Fruit fly (Drosophila melanogaster): Measurements from ENCODE around the gene Mat89Ba.

dm6 chr3R:16287850-16288249 lies 15.6 kb upstream of the Mat89Ba start:
- TF ChIP-seq net (GFP tag; optimal IDR thresholded peaks at IDR 0.05) (no peak), OdsH (GFP tag; optimal IDR thresholded peaks at IDR 0.05) (no peak), ss (GFP tag; optimal IDR thresholded peaks at IDR 0.05) (no peak), Lpt (GFP tag; optimal IDR thresholded peaks at IDR 0.05) (no peak), Sox102F (GFP tag; optimal IDR thresholded peaks at IDR 0.05) (no peak), svp (GFP tag) (no peak), CG34406 (GFP tag; optimal IDR thresholded peaks at IDR 0.05) (no peak), CG6163 (GFP tag; IDR thresholded peaks at IDR 0.05) (no peak), Eip75B (GFP tag; optimal IDR thresholded peaks at IDR 0.05) (no peak), CG10669 (GFP tag; optimal IDR thresholded peaks at IDR 0.05) (no peak), fkh (GFP tag; optimal IDR thresholded peaks at IDR 0.05) (no peak), CG32006 (GFP tag; optimal IDR thresholded peaks at IDR 0.05) (no peak), topi (GFP tag; optimal IDR thresholded peaks at IDR 0.05) (no peak)
